Fruit fly (Drosophila melanogaster): ENCODE measurements around the gene CG14630.

DNA sequence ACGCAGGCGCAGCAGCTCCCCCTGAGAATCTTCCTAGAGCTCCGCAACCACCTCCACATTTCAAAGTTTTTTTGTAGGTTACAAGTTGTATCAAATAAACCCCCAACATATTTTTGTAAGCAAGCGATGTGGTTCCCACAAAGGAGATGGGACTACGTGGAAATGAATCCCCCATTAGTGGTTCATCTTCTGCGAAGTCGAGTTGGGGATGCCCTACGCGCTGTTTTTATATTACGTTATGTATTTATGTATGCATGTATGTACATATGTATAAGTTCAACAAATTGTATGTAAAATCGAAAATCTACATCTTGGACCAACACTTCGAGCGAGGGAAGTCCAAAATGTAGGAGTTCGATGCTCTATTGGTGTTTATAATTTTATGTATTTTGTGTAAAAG, 14.6 kb downstream of the CG14630 start, which contains the start of gene CG42259:
- TF ChIP-seq Myc (optimal IDR thresholded peaks at IDR 0.05) (no peak), usp (GFP tag; optimal IDR thresholded peaks at IDR 0.05) (no peak)
